Worm (Caenorhabditis elegans): Measurements from ENCODE around the gene mig-5.

- no peak for TF ChIP-seq dve-1 (tag; optimal IDR thresholded peaks at IDR 0.05)
- TF ChIP-seq nfya-1 (tag; optimal IDR thresholded peaks at IDR 0.05) = no peak
Observed at ce11 chrII:8144543-8144942, 40.3 kb downstream of the mig-5 start, which contains the start of gene F10B5.2.
